Fruit fly (Drosophila melanogaster) whole organism, prepupa: ENCODE results near the gene Cad86C.

Source experiments
- Blimp-1 ChIP-seq: fragments of 200-800 bp; sonication (Bioruptor generic); optimal IDR thresholded peaks from 3 replicates; lab custom pipeline; 2017; ENCODE audit warnings: missing biosample characterization, missing genetic modification characterization, mild to moderate bottlenecking, moderate library complexity, missing genetic modification reagents
- CG10631 ChIP-seq: fragments of 200-800 bp; sonication (Bioruptor generic); optimal IDR thresholded peaks from 2 replicates; lab custom pipeline; 2016; ENCODE audit warnings: missing biosample characterization, missing genetic modification characterization
- CG10669 ChIP-seq: fragments of 200-800 bp; sonication (Bioruptor generic); optimal IDR thresholded peaks from 3 replicates; lab custom pipeline; 2018; ENCODE audit warnings: missing biosample characterization, mild to moderate bottlenecking, missing genetic modification characterization, moderate library complexity
- CG11294 ChIP-seq: fragments of 200-800 bp; sonication (Bioruptor generic); IDR thresholded peaks from 2 replicates; pipeline ENCODE4 v1.3.6; 2022; ENCODE audit warnings: missing biosample characterization, missing genetic modification characterization
- CG11762 ChIP-seq: fragments of 200-800 bp; sonication (Bioruptor generic); optimal IDR thresholded peaks from 3 replicates; lab custom pipeline; 2016; ENCODE audit warnings: missing biosample characterization, missing genetic modification characterization; ENCODE audit not compliant: insufficient read depth
- CG11902 ChIP-seq: fragments of 200-800 bp; sonication (Bioruptor generic); optimal IDR thresholded peaks from 3 replicates; lab custom pipeline; 2016; ENCODE audit warnings: missing biosample characterization, missing genetic modification characterization
- CG15336 ChIP-seq: fragments of 200-800 bp; sonication (Bioruptor generic); IDR thresholded peaks from 2 replicates; pipeline ENCODE4 v1.3.6; 2022; ENCODE audit warnings: missing biosample characterization, missing genetic modification characterization
- CG16779 ChIP-seq: fragments of 200-800 bp; sonication (Bioruptor generic); optimal IDR thresholded peaks from 3 replicates; lab custom pipeline; 2017; ENCODE audit warnings: missing biosample characterization, mild to moderate bottlenecking, missing genetic modification characterization
- CG32006 ChIP-seq: fragments of 200-800 bp; sonication (Bioruptor generic); optimal IDR thresholded peaks from 3 replicates; lab custom pipeline; 2017; ENCODE audit warnings: missing biosample characterization, mild to moderate bottlenecking, missing genetic modification characterization
- CG34406 ChIP-seq: fragments of 200-800 bp; sonication (Bioruptor generic); optimal IDR thresholded peaks from 3 replicates; lab custom pipeline; 2016; ENCODE audit warnings: missing biosample characterization, missing genetic modification characterization
- CG4318 ChIP-seq: fragments of 200-800 bp; sonication (Bioruptor generic); optimal IDR thresholded peaks from 3 replicates; lab custom pipeline; 2017; ENCODE audit warnings: missing biosample characterization, mild to moderate bottlenecking, missing genetic modification characterization
- CG6163 ChIP-seq: fragments of 200-800 bp; sonication (Bioruptor generic); IDR thresholded peaks from 3 replicates; pipeline ENCODE4 v1.3.6; 2022; ENCODE audit warnings: missing biosample characterization, missing genetic modification characterization
- CG6276 ChIP-seq: fragments of 200-800 bp; sonication (Bioruptor generic); optimal IDR thresholded peaks from 2 replicates; lab custom pipeline; 2017; ENCODE audit warnings: missing biosample characterization, mild to moderate bottlenecking, missing genetic modification characterization
- CG6792 ChIP-seq: fragments of 200-800 bp; sonication (Bioruptor generic); optimal IDR thresholded peaks from 3 replicates; lab custom pipeline; 2016; ENCODE audit warnings: missing biosample characterization, missing genetic modification characterization
- CG8319 ChIP-seq: fragments of 200-800 bp; sonication (Bioruptor generic); optimal IDR thresholded peaks from 3 replicates; lab custom pipeline; 2016; ENCODE audit warnings: missing biosample characterization, missing genetic modification characterization
- CG8632 ChIP-seq: fragments of 200-800 bp; sonication (Bioruptor generic); optimal IDR thresholded peaks from 3 replicates; lab custom pipeline; 2016; ENCODE audit warnings: missing biosample characterization, missing genetic modification characterization
- CG9139 ChIP-seq: fragments of 200-800 bp; sonication (Bioruptor generic); optimal IDR thresholded peaks from 3 replicates; lab custom pipeline; 2017; ENCODE audit warnings: missing biosample characterization, mild to moderate bottlenecking, missing genetic modification characterization
- Eip75B ChIP-seq: fragments of 200-800 bp; sonication (Bioruptor generic); optimal IDR thresholded peaks from 3 replicates; lab custom pipeline; 2016; ENCODE audit warnings: missing biosample characterization, missing genetic modification characterization
- Eip78C ChIP-seq: fragments of 200-800 bp; sonication (Bioruptor generic); peaks from one replicate; lab custom pipeline; 2016; ENCODE audit warnings: missing biosample characterization, missing genetic modification characterization
- Eip93F ChIP-seq: fragments of 200-800 bp; sonication (Bioruptor generic); optimal IDR thresholded peaks from 2 replicates; lab custom pipeline; 2016; ENCODE audit warnings: missing biosample characterization, mild to moderate bottlenecking, missing genetic modification characterization
- Ets96B ChIP-seq: fragments of 200-800 bp; optimal IDR thresholded peaks from 2 replicates; lab custom pipeline; 2019; ENCODE audit warnings: missing biosample characterization, mild to moderate bottlenecking, missing genetic modification characterization, moderate library complexity
- Hr38 ChIP-seq: sonication (Bioruptor generic); optimal IDR thresholded peaks from 2 replicates; lab custom pipeline; 2016; ENCODE audit warnings: missing biosample characterization, missing genetic modification characterization
- Hr39 ChIP-seq: fragments of 200-800 bp; sonication (Bioruptor generic); optimal IDR thresholded peaks from 2 replicates; lab custom pipeline; 2016; ENCODE audit warnings: missing biosample characterization, missing genetic modification characterization
- Hr4 ChIP-seq: fragments of 200-800 bp; sonication (Bioruptor generic); optimal IDR thresholded peaks from 3 replicates; lab custom pipeline; 2016; ENCODE audit warnings: missing biosample characterization, missing genetic modification characterization
- Lpt ChIP-seq: fragments of 200-800 bp; sonication (Bioruptor generic); optimal IDR thresholded peaks from 3 replicates; lab custom pipeline; 2016; ENCODE audit warnings: missing biosample characterization, missing genetic modification characterization
- Met ChIP-seq: fragments of 200-800 bp; sonication (Bioruptor generic); optimal IDR thresholded peaks from 3 replicates; lab custom pipeline; 2016; ENCODE audit warnings: missing biosample characterization, missing genetic modification characterization
- OdsH ChIP-seq: fragments of 200-800 bp; sonication (Bioruptor generic); optimal IDR thresholded peaks from 3 replicates; lab custom pipeline; 2016; ENCODE audit warnings: missing biosample characterization, missing genetic modification characterization
- Smox ChIP-seq: fragments of 200-800 bp; sonication (Bioruptor generic); optimal IDR thresholded peaks from 3 replicates; lab custom pipeline; 2016; ENCODE audit warnings: missing biosample characterization, missing genetic modification characterization
- Sox102F ChIP-seq: fragments of 200-800 bp; sonication (Bioruptor generic); optimal IDR thresholded peaks from 2 replicates; lab custom pipeline; 2016; ENCODE audit warnings: missing biosample characterization, mild to moderate bottlenecking, missing genetic modification characterization
- Sox14 ChIP-seq: fragments of 200-800 bp; sonication (Bioruptor generic); optimal IDR thresholded peaks from 3 replicates; lab custom pipeline; 2016; ENCODE audit warnings: missing biosample characterization, missing genetic modification characterization
- Sox15 ChIP-seq: fragments of 200-800 bp; sonication (Bioruptor generic); optimal IDR thresholded peaks from 3 replicates; lab custom pipeline; 2016; ENCODE audit warnings: missing biosample characterization, missing genetic modification characterization
- achi ChIP-seq: fragments of 200-800 bp; sonication (Bioruptor generic); optimal IDR thresholded peaks from 3 replicates; lab custom pipeline; 2016; ENCODE audit warnings: missing biosample characterization, missing genetic modification characterization
- acj6 ChIP-seq: fragments of 200-800 bp; sonication (Bioruptor generic); optimal IDR thresholded peaks from 3 replicates; lab custom pipeline; 2016; ENCODE audit warnings: missing biosample characterization, missing genetic modification characterization
- dac ChIP-seq: fragments of 200-800 bp; sonication (Bioruptor generic); optimal IDR thresholded peaks from 2 replicates; lab custom pipeline; 2017; ENCODE audit warnings: missing biosample characterization, mild to moderate bottlenecking, missing genetic modification characterization
- eg ChIP-seq: fragments of 200-800 bp; sonication (Bioruptor generic); IDR thresholded peaks from 3 replicates; pipeline ENCODE4 v1.3.6; 2022; ENCODE audit warnings: missing biosample characterization, missing genetic modification characterization
- esn ChIP-seq: fragments of 200-800 bp; sonication (Bioruptor generic); optimal IDR thresholded peaks from 2 replicates; lab custom pipeline; 2016; ENCODE audit warnings: missing biosample characterization, mild to moderate bottlenecking, missing genetic modification characterization, moderate library complexity
- fd59A ChIP-seq: fragments of 200-800 bp; sonication (Bioruptor generic); optimal IDR thresholded peaks from 2 replicates; lab custom pipeline; 2017; ENCODE audit warnings: missing biosample characterization, mild to moderate bottlenecking, missing genetic modification characterization, missing genetic modification reagents
- fd85E ChIP-seq: fragments of 200-800 bp; sonication (Bioruptor generic); optimal IDR thresholded peaks from 3 replicates; lab custom pipeline; 2016; ENCODE audit warnings: missing biosample characterization, missing genetic modification characterization
- fkh ChIP-seq: fragments of 200-800 bp; sonication (Bioruptor generic); optimal IDR thresholded peaks from 3 replicates; lab custom pipeline; 2017; ENCODE audit warnings: missing biosample characterization, mild to moderate bottlenecking, missing genetic modification characterization, moderate library complexity
- lz ChIP-seq: fragments of 200-800 bp; sonication (Bioruptor generic); optimal IDR thresholded peaks from 3 replicates; lab custom pipeline; 2016; ENCODE audit warnings: missing biosample characterization, missing genetic modification characterization
- net ChIP-seq: fragments of 200-800 bp; sonication (Bioruptor generic); optimal IDR thresholded peaks from 3 replicates; lab custom pipeline; 2016; ENCODE audit warnings: missing biosample characterization, missing genetic modification characterization
- pdm3 ChIP-seq: fragments of 200-800 bp; sonication (Bioruptor generic); optimal IDR thresholded peaks from 3 replicates; lab custom pipeline; 2016; ENCODE audit warnings: missing biosample characterization, missing genetic modification characterization
- spab ChIP-seq: fragments of 200-800 bp; sonication (Bioruptor generic); optimal IDR thresholded peaks from 2 replicates; lab custom pipeline; 2017; ENCODE audit warnings: missing biosample characterization, mild to moderate bottlenecking, missing genetic modification characterization, missing genetic modification reagents
- ss ChIP-seq, 2 experiments: fragments of 200-800 bp; sonication (Bioruptor generic); optimal IDR thresholded peaks; 2 replicates in 1 of 2; 3 replicates in 1 of 2; lab custom pipeline; 2017 to 2018; ENCODE audit warnings: mild to moderate bottlenecking in 2 of 2, missing biosample characterization in 2 of 2, missing genetic modification characterization in 2 of 2, moderate library complexity in 1 of 2
- svp ChIP-seq: fragments of 200-800 bp; sonication (Bioruptor generic); peaks from one replicate; lab custom pipeline; 2016; ENCODE audit warnings: missing biosample characterization, missing genetic modification characterization
- topi ChIP-seq: fragments of 200-800 bp; sonication (Bioruptor generic); optimal IDR thresholded peaks from 3 replicates; lab custom pipeline; 2016; ENCODE audit warnings: missing biosample characterization, missing genetic modification characterization
- vri ChIP-seq: fragments of 200-800 bp; sonication (Bioruptor generic); optimal IDR thresholded peaks from 3 replicates; lab custom pipeline; 2016; ENCODE audit warnings: missing biosample characterization, mild to moderate bottlenecking, missing genetic modification characterization

The Cad86C gene

DNA sequence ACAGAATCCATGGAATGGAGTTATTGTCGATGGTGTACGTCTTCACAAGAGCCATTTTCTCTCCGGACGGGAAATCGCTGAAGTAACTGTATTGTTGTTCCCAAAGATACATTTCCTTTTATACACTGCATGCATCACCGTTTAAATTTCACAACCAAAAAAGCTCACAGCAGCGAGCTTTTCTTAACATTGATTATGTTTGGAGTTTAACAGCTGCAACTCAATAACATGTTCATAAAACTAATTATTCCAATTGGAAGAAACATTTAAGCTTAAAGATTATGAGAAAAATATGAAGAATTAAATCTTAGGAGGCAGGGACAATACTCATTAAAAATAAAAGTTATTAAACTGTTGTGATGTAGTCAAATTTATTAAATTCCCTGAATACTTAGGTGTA, 52.3 kb downstream of the Cad86C start, which contains the start of gene CG14695:
CG14695 (minus strand) TSS at position 101 of the 400 bp plus-strand sequence.
- TF ChIP-seq CG8632 (no peak), Sox14 (GFP tag; lab: Kevin White, UChicago) (no peak), pdm3 (no peak), fd59A (no peak), dac (GFP tag; lab: Kevin White, UChicago) (no peak), CG34406 (GFP tag; lab: Kevin White, UChicago) (no peak), net (GFP tag; lab: Kevin White, UChicago) (no peak), fkh (GFP tag; lab: Kevin White, UChicago) (no peak), CG10631 (GFP tag; lab: Kevin White, UChicago) (no peak), Sox102F (GFP tag; lab: Kevin White, UChicago) (no peak), eg (no peak), Hr4 (GFP tag; lab: Kevin White, UChicago) (no peak), fd85E (no peak), CG10669 (GFP tag; lab: Kevin White, UChicago) (no peak), topi (GFP tag; lab: Kevin White, UChicago) (no peak), vri (GFP tag; lab: Kevin White, UChicago) (no peak)
- TF ChIP-seq, all 60 proteins: peak for 0

DNA sequence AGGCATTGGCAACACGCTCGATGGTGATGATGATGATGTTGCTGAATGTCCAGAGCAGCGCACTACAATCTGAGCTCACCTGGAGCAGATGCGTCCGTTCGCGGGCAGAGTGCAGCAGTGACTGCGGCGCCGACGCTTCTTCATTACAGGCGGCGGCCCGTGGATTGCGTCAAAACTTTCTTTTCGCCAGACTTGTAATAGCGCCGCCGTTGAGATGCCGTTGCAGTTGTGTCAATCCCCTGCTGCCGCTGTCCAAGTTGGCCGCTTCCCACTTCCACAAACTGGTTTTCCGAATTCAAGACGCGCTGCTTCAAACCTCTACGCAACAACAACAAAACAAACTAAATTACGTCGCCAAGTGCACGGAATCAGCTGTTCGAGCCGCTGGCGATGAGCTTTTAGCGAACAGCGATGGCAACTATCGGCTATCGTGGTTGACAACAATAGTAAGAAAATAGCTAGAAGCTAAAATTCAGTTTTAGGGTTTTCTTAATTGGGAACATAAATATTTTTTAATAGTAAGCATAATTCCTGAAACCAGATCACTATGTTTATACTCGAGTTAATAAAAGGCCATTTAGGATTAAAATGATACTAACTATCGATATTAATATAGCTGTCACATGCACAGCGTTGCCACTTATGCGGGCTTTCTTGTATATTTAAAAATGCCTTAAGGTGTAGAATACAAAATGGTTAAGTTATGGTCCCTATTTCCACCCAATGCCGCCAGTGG, 55.1 kb downstream of the Cad86C start, which contains the start of gene Tpc1:
Tpc1 (minus strand) TSS at position 365 of the 736 bp plus-strand sequence.
- TF ChIP-seq CG32006 (GFP tag; lab: Kevin White, UChicago) = peak; percentile 5
- TF ChIP-seq Sox14 (GFP tag; lab: Kevin White, UChicago) = peak; percentile 65
- TF ChIP-seq CG4318 (GFP tag; lab: Kevin White, UChicago) = no peak
- TF ChIP-seq Lpt (GFP tag; lab: Kevin White, UChicago) = no peak
- no peak for TF ChIP-seq fd59A
- peak; percentile 21 for TF ChIP-seq Eip75B (GFP tag; lab: Kevin White, UChicago)
- peak; percentile 50 for TF ChIP-seq lz (GFP tag; lab: Kevin White, UChicago)
- no peak for TF ChIP-seq CG8632
- no peak for TF ChIP-seq Sox15 (GFP tag; lab: Kevin White, UChicago)
- TF ChIP-seq CG6792 (GFP tag; lab: Kevin White, UChicago) = no peak
- no peak for TF ChIP-seq topi (GFP tag; lab: Kevin White, UChicago)
- no peak for TF ChIP-seq CG6276
- TF ChIP-seq esn (GFP tag; lab: Kevin White, UChicago) = peak; percentile 40
- no peak for TF ChIP-seq CG15336 (GFP tag; lab: Robert Waterston, UW)
- TF ChIP-seq fkh (GFP tag; lab: Kevin White, UChicago) = no peak
- peak; percentile 51 for TF ChIP-seq Hr39 (GFP tag; lab: Kevin White, UChicago)
- TF ChIP-seq CG11902 (GFP tag; lab: Kevin White, UChicago) = no peak
- no peak for TF ChIP-seq net (GFP tag; lab: Kevin White, UChicago)
- no peak for TF ChIP-seq CG8319
- peak; percentile 85 for TF ChIP-seq vri (GFP tag; lab: Kevin White, UChicago)
- peak; percentile 67 for TF ChIP-seq Eip78C
- TF ChIP-seq fd85E = no peak
- no peak for TF ChIP-seq CG9139 (GFP tag; lab: Kevin White, UChicago)
- peak; percentile 39 for TF ChIP-seq Met (GFP tag; lab: Kevin White, UChicago)
- peak; percentile 9 for TF ChIP-seq Ets96B (tag; lab: Kevin White, UChicago)
- TF ChIP-seq CG11294 (GFP tag; lab: Robert Waterston, UW) = no peak
- TF ChIP-seq Sox102F (GFP tag; lab: Kevin White, UChicago) = peak; percentile 42
- no peak for TF ChIP-seq dac (GFP tag; lab: Kevin White, UChicago)
- TF ChIP-seq Blimp-1 (GFP tag; lab: Kevin White, UChicago) = peak; percentile 95
- no peak for TF ChIP-seq CG16779 (tag; lab: Kevin White, UChicago)
- TF ChIP-seq Smox (GFP tag; lab: Kevin White, UChicago) = no peak
- no peak for TF ChIP-seq Eip93F
- TF ChIP-seq CG6163 (GFP tag; lab: Robert Waterston, UW) = no peak
- TF ChIP-seq achi (GFP tag; lab: Kevin White, UChicago) = peak; percentile 96
- TF ChIP-seq CG11762 (GFP tag; lab: Kevin White, UChicago) = no peak
- TF ChIP-seq Hr4 (GFP tag; lab: Kevin White, UChicago) = peak; percentile 47
- peak in 1 of 2 experiments; percentile 30 for TF ChIP-seq ss (GFP tag; optimal IDR thresholded peaks at IDR 0.05; lab: Kevin White, UChicago)
- peak; percentile 35; the same call in 1 of the 3 replicates for TF ChIP-seq eg
- TF ChIP-seq spab (GFP tag; lab: Kevin White, UChicago) = no peak
- peak; percentile 32 for TF ChIP-seq OdsH (GFP tag; lab: Kevin White, UChicago)
- TF ChIP-seq svp (GFP tag; lab: Kevin White, UChicago) = peak; percentile 65
- TF ChIP-seq Hr38 (GFP tag; lab: Kevin White, UChicago) = no peak
- no peak for TF ChIP-seq CG34406 (GFP tag; lab: Kevin White, UChicago)
- TF ChIP-seq acj6 = no peak
